Fruit fly (Drosophila melanogaster) whole organism, adult: ENCODE measurements around the gene tfc.
"Not testable (repeated sequence)": the region's sequence is repeated elsewhere in the genome, so short reads cannot be mapped to it uniquely, and the experiment has no call there.

ENCODE experiments used
- CG12768 ChIP-seq: fragments of 200-800 bp; sonication (Bioruptor generic); optimal IDR thresholded peaks from 2 replicates; lab custom pipeline; 2017; ENCODE audit warnings: missing biosample characterization, missing genetic modification characterization, mild to moderate bottlenecking, moderate library complexity, missing genetic modification reagents
- CG1620 ChIP-seq: fragments of 200-800 bp; sonication (Bioruptor generic); optimal IDR thresholded peaks from 2 replicates; lab custom pipeline; 2016; ENCODE audit warnings: missing biosample characterization, missing genetic modification characterization
- CG33017 ChIP-seq: fragments of 200-800 bp; sonication (Bioruptor generic); optimal IDR thresholded peaks from 2 replicates; lab custom pipeline; 2018; ENCODE audit warnings: missing biosample characterization, mild to moderate bottlenecking, missing genetic modification characterization, moderate library complexity
- CG5204 ChIP-seq: fragments of 200-800 bp; sonication (Bioruptor generic); optimal IDR thresholded peaks from 2 replicates; lab custom pipeline; 2016; ENCODE audit warnings: missing biosample characterization, missing genetic modification characterization
- bab1 ChIP-seq: fragments of 200-800 bp; sonication (Bioruptor generic); optimal IDR thresholded peaks from 3 replicates; lab custom pipeline; 2019; ENCODE audit warnings: missing biosample characterization, mild to moderate bottlenecking, missing genetic modification characterization, moderate library complexity

- not testable (repeated sequence) for TF ChIP-seq CG5204 (GFP tag; lab: Kevin White, UChicago); CG1620 (GFP tag; lab: Kevin White, UChicago); CG12768 (GFP tag; lab: Kevin White, UChicago); bab1; CG33017 (tag; lab: Kevin White, UChicago)
Observed at dm6 chr3L:1246823-1247222, 9.4 kb upstream of the tfc start, which contains the start of gene CG32318.
